Fruit fly (Drosophila melanogaster) whole organism, embryonic: ENCODE measurements around the gene red.
A peak's percentile ranks its signal among the peaks of the same experiment; 100 is the strongest.

Experiments used
- Adf1 ChIP-seq: fragments of 200-800 bp; sonication (Bioruptor generic); IDR thresholded peaks from 2 replicates; pipeline ENCODE4 v1.3.6; 2022; ENCODE audit warnings: missing biosample characterization, missing genetic modification characterization
- BEAF-32 ChIP-seq: fragments of 200-800 bp; sonication (Bioruptor generic); optimal IDR thresholded peaks from 3 replicates; lab custom pipeline; 2017; ENCODE audit warnings: missing biosample characterization, missing genetic modification characterization, mild to moderate bottlenecking, moderate library complexity, missing genetic modification reagents
- CG10321 ChIP-seq: fragments of 200-800 bp; sonication (Bioruptor generic); IDR thresholded peaks from 2 replicates; pipeline ENCODE4 v1.3.6; 2022; ENCODE audit warnings: missing biosample characterization, missing genetic modification characterization
- CG10565 ChIP-seq: fragments of 200-800 bp; sonication (Bioruptor generic); optimal IDR thresholded peaks from 3 replicates; lab custom pipeline; 2016; ENCODE audit warnings: missing biosample characterization, mild to moderate bottlenecking, missing genetic modification characterization
- CG1529 ChIP-seq: fragments of 200-800 bp; sonication (Bioruptor generic); optimal IDR thresholded peaks from 3 replicates; lab custom pipeline; 2018; ENCODE audit warnings: missing biosample characterization, missing genetic modification characterization
- CG1603 ChIP-seq: fragments of 200-800 bp; sonication (Bioruptor generic); optimal IDR thresholded peaks from 2 replicates; lab custom pipeline; 2019; ENCODE audit warnings: missing biosample characterization, mild to moderate bottlenecking, missing genetic modification characterization, moderate library complexity
- CG16815 ChIP-seq: fragments of 200-800 bp; sonication (Bioruptor generic); optimal IDR thresholded peaks from 3 replicates; lab custom pipeline; 2017; ENCODE audit warnings: missing biosample characterization, mild to moderate bottlenecking, missing genetic modification characterization
- CG17361 ChIP-seq: fragments of 200-800 bp; sonication (Bioruptor generic); IDR thresholded peaks from 3 replicates; pipeline ENCODE4 v1.3.6; 2022; ENCODE audit warnings: missing biosample characterization, missing genetic modification characterization
- CG34422 ChIP-seq: fragments of 200-800 bp; sonication (Bioruptor generic); IDR thresholded peaks from 3 replicates; pipeline ENCODE4 v1.3.6; 2022; ENCODE audit warnings: missing biosample characterization, missing genetic modification characterization
- CG3847 ChIP-seq: fragments of 200-800 bp; sonication (Bioruptor generic); IDR thresholded peaks from 2 replicates; pipeline ENCODE4 v1.3.6; 2022; ENCODE audit warnings: missing biosample characterization, missing genetic modification characterization
- CG42726 ChIP-seq: fragments of 200-800 bp; sonication (Bioruptor generic); IDR thresholded peaks from 2 replicates; pipeline ENCODE4 v1.3.6; 2022; ENCODE audit warnings: missing biosample characterization, missing genetic modification characterization; ENCODE audit not compliant: partially characterized antibody
- CG43689 ChIP-seq: fragments of 200-800 bp; sonication (Bioruptor generic); IDR thresholded peaks from 2 replicates; pipeline ENCODE4 v1.3.6; 2022; ENCODE audit warnings: missing biosample characterization, missing genetic modification characterization
- CG4404 ChIP-seq: fragments of 200-800 bp; sonication (Bioruptor generic); IDR thresholded peaks from 2 replicates; pipeline ENCODE4 v1.3.6; 2022; ENCODE audit warnings: missing biosample characterization, missing genetic modification characterization
- CG4820 ChIP-seq: fragments of 200-800 bp; sonication (Bioruptor generic); optimal IDR thresholded peaks from 3 replicates; lab custom pipeline; 2016; ENCODE audit warnings: missing biosample characterization, missing genetic modification characterization
- CG5245 ChIP-seq: fragments of 200-800 bp; sonication (Bioruptor generic); optimal IDR thresholded peaks from 3 replicates; lab custom pipeline; 2016; ENCODE audit warnings: missing biosample characterization, missing genetic modification characterization
- CG6689 ChIP-seq: fragments of 200-800 bp; sonication (Bioruptor generic); IDR thresholded peaks from 2 replicates; pipeline ENCODE4 v1.3.6; 2022; ENCODE audit warnings: missing biosample characterization, missing genetic modification characterization
- CG6813 ChIP-seq: fragments of 200-800 bp; sonication (Bioruptor generic); optimal IDR thresholded peaks from 2 replicates; lab custom pipeline; 2017; ENCODE audit warnings: missing biosample characterization, missing genetic modification characterization, mild to moderate bottlenecking, moderate library complexity, missing genetic modification reagents
- CG9609 ChIP-seq: fragments of 200-800 bp; sonication (Bioruptor generic); optimal IDR thresholded peaks from 3 replicates; lab custom pipeline; 2016; ENCODE audit warnings: missing biosample characterization, missing genetic modification characterization
- CoRest ChIP-seq: fragments of 200-800 bp; sonication (Bioruptor generic); optimal IDR thresholded peaks from 3 replicates; lab custom pipeline; 2018; ENCODE audit warnings: missing biosample characterization, mild to moderate bottlenecking, missing genetic modification characterization, moderate library complexity
- Eip74EF ChIP-seq, 2 experiments: fragments of 200-800 bp in 1 of 2; fragments of >200 bp in 1 of 2; sonication (Bioruptor generic) in 1 of 2; optimal IDR thresholded peaks; 2 replicates each; lab custom pipeline; 2017 to 2019; ENCODE audit warnings: missing biosample characterization in 2 of 2, missing genetic modification characterization in 2 of 2, mild to moderate bottlenecking in 1 of 2, moderate library complexity in 1 of 2
- Fer2 ChIP-seq: fragments of 200-800 bp; sonication (Bioruptor generic); optimal IDR thresholded peaks from 2 replicates; lab custom pipeline; 2018; ENCODE audit warnings: missing biosample characterization, mild to moderate bottlenecking, missing genetic modification characterization, moderate library complexity
- Gug ChIP-seq: fragments of 200-800 bp; sonication (Bioruptor generic); IDR thresholded peaks from 4 replicates; pipeline ENCODE4 v1.3.6; 2022; ENCODE audit warnings: missing biosample characterization, missing genetic modification characterization
- Hr3 ChIP-seq: fragments of 200-800 bp; sonication (Bioruptor generic); optimal IDR thresholded peaks from 3 replicates; lab custom pipeline; 2016; ENCODE audit warnings: missing biosample characterization, missing genetic modification characterization
- MTF-1 ChIP-seq: fragments of 200-800 bp; sonication (Bioruptor generic); optimal IDR thresholded peaks from 2 replicates; lab custom pipeline; 2018; ENCODE audit warnings: missing biosample characterization, mild to moderate bottlenecking, missing genetic modification characterization, borderline replicate concordance
- Mad ChIP-seq: fragments of 200-800 bp; sonication (Bioruptor generic); optimal IDR thresholded peaks from 2 replicates; lab custom pipeline; 2016; ENCODE audit warnings: missing biosample characterization, missing genetic modification characterization
- Mrtf ChIP-seq: fragments of 200-800 bp; sonication (Bioruptor generic); IDR thresholded peaks from 3 replicates; pipeline ENCODE4 v1.3.6; 2022; ENCODE audit warnings: missing biosample characterization, missing genetic modification characterization
- Nf-YA ChIP-seq: fragments of 200-800 bp; sonication (Bioruptor generic); IDR thresholded peaks from 2 replicates; pipeline ENCODE4 v1.3.6; 2022; ENCODE audit warnings: missing biosample characterization, missing genetic modification characterization
- Pdp1 ChIP-seq, 2 experiments: fragments of 200-800 bp; sonication (Bioruptor generic); optimal IDR thresholded peaks; 3 replicates each; lab custom pipeline; 2016; ENCODE audit warnings: missing biosample characterization in 2 of 2, missing genetic modification characterization in 2 of 2, mild to moderate bottlenecking in 1 of 2, moderate library complexity in 1 of 2
- Sry-β ChIP-seq: fragments of 200-800 bp; sonication (Bioruptor generic); optimal IDR thresholded peaks from 2 replicates; lab custom pipeline; 2018; ENCODE audit warnings: missing biosample characterization, mild to moderate bottlenecking, missing genetic modification characterization, moderate library complexity
- YL-1 ChIP-seq: fragments of 200-800 bp; sonication (Bioruptor generic); optimal IDR thresholded peaks from 3 replicates; lab custom pipeline; 2017; ENCODE audit warnings: missing biosample characterization, mild to moderate bottlenecking, missing genetic modification characterization
- bigmax ChIP-seq: fragments of 200-800 bp; sonication (Bioruptor generic); optimal IDR thresholded peaks from 2 replicates; lab custom pipeline; 2018; ENCODE audit warnings: missing biosample characterization, mild to moderate bottlenecking, missing genetic modification characterization
- croc ChIP-seq: fragments of 200-800 bp; sonication (Bioruptor generic); conservative IDR thresholded peaks from 3 replicates; pipeline ENCODE4 v1.3.6; 2022; ENCODE audit warnings: missing biosample characterization, missing genetic modification characterization
- da ChIP-seq: fragments of 200-800 bp; sonication (Bioruptor generic); optimal IDR thresholded peaks from 2 replicates; lab custom pipeline; 2016; ENCODE audit warnings: missing biosample characterization, missing genetic modification characterization
- dmrt99B ChIP-seq: fragments of 200-800 bp; sonication (Bioruptor generic); optimal IDR thresholded peaks from 2 replicates; lab custom pipeline; 2018; ENCODE audit warnings: missing biosample characterization, mild to moderate bottlenecking, missing genetic modification characterization, moderate library complexity
- dpn ChIP-seq, 2 experiments: fragments of 200-800 bp; sonication (Bioruptor generic); optimal IDR thresholded peaks; 3 replicates each; lab custom pipeline; 2016; ENCODE audit warnings: missing biosample characterization in 2 of 2, missing genetic modification characterization in 2 of 2
- fd3F ChIP-seq: fragments of 200-800 bp; sonication (Bioruptor generic); optimal IDR thresholded peaks from 2 replicates; lab custom pipeline; 2018; ENCODE audit warnings: missing biosample characterization, mild to moderate bottlenecking, missing genetic modification characterization, moderate library complexity
- gcm ChIP-seq: fragments of 200-800 bp; sonication (Bioruptor generic); optimal IDR thresholded peaks from 2 replicates; lab custom pipeline; 2019; ENCODE audit warnings: missing biosample characterization, mild to moderate bottlenecking, missing genetic modification characterization, moderate library complexity
- nerfin-1 ChIP-seq: fragments of 200-800 bp; sonication (Bioruptor generic); optimal IDR thresholded peaks from 3 replicates; lab custom pipeline; 2019; ENCODE audit warnings: missing biosample characterization, mild to moderate bottlenecking, missing genetic modification characterization, moderate library complexity
- oc ChIP-seq: fragments of 200-800 bp; sonication (Bioruptor generic); optimal IDR thresholded peaks from 2 replicates; lab custom pipeline; 2018; ENCODE audit warnings: missing biosample characterization, mild to moderate bottlenecking, missing genetic modification characterization, moderate library complexity
- peb ChIP-seq: fragments of 200-800 bp; sonication (Bioruptor generic); IDR thresholded peaks from 2 replicates; pipeline ENCODE4 v1.3.6; 2022; ENCODE audit warnings: missing biosample characterization, missing genetic modification characterization
- phol ChIP-seq: fragments of 200-800 bp; sonication (Bioruptor generic); optimal IDR thresholded peaks from 3 replicates; lab custom pipeline; 2018; ENCODE audit warnings: missing biosample characterization, mild to moderate bottlenecking, missing genetic modification characterization, moderate library complexity
- repo ChIP-seq: fragments of 200-800 bp; sonication (Bioruptor generic); optimal IDR thresholded peaks from 2 replicates; lab custom pipeline; 2016; ENCODE audit warnings: missing biosample characterization, missing genetic modification characterization
- run ChIP-seq: fragments of 200-800 bp; sonication (Bioruptor generic); optimal IDR thresholded peaks from 3 replicates; lab custom pipeline; 2018; ENCODE audit warnings: missing biosample characterization, mild to moderate bottlenecking, missing genetic modification characterization
- sc ChIP-seq, 3 experiments: fragments of >200 bp in 2 of 3; fragments of 200-800 bp in 1 of 3; sonication (Bioruptor generic) in 1 of 3; optimal IDR thresholded peaks; 2 replicates in 2 of 3; 3 replicates in 1 of 3; lab custom pipeline; 2017; ENCODE audit warnings: mild to moderate bottlenecking in 1 of 3, missing biosample characterization in 1 of 3, missing genetic modification characterization in 1 of 3, missing genetic modification reagents in 1 of 3
- sr ChIP-seq: fragments of 200-800 bp; sonication (Bioruptor generic); IDR thresholded peaks from 3 replicates; pipeline ENCODE4 v1.3.6; 2022; ENCODE audit warnings: missing biosample characterization, missing genetic modification characterization
- tap ChIP-seq: fragments of 200-800 bp; optimal IDR thresholded peaks from 3 replicates; lab custom pipeline; 2019; ENCODE audit warnings: missing biosample characterization, mild to moderate bottlenecking, missing genetic modification characterization, moderate library complexity
- ttk ChIP-seq: fragments of 200-800 bp; sonication (Bioruptor generic); IDR thresholded peaks from 2 replicates; pipeline ENCODE4 v2.1.2; 2022; ENCODE audit warnings: missing biosample characterization, missing genetic modification characterization
- twi ChIP-seq: fragments of 200-800 bp; optimal IDR thresholded peaks from 2 replicates; lab custom pipeline; 2019; ENCODE audit warnings: missing biosample characterization, mild to moderate bottlenecking, missing genetic modification characterization, moderate library complexity
- tx ChIP-seq: fragments of 200-800 bp; sonication (Bioruptor generic); optimal IDR thresholded peaks from 2 replicates; lab custom pipeline; 2016; ENCODE audit warnings: missing biosample characterization, missing genetic modification characterization
- zf30C ChIP-seq: fragments of 200-800 bp; sonication (Bioruptor generic); optimal IDR thresholded peaks from 3 replicates; lab custom pipeline; 2018; ENCODE audit warnings: missing biosample characterization, mild to moderate bottlenecking, missing genetic modification characterization

Gene red

dm6 chr3R:14308801-14309217, 19.9 kb downstream of the red start, which contains the start of gene Polr2I (continued):
- TF ChIP-seq CG43689 (GFP tag; lab: Robert Waterston, UW) = no peak
- TF ChIP-seq CG3847 = no peak; the same call in 1 of the 2 replicates
- no peak for TF ChIP-seq Nf-YA (GFP tag; lab: Robert Waterston, UW)
- no peak for TF ChIP-seq Sry-β (GFP tag; lab: Kevin White, UChicago)
- peak; percentile 54 for TF ChIP-seq Hr3 (GFP tag; lab: Kevin White, UChicago)
- TF ChIP-seq ttk = no peak
- 0 out of 2 replicates have a peak, but pooled peaks have one; percentile 25 for TF ChIP-seq CG42726
- TF ChIP-seq nerfin-1 (tag; lab: Kevin White, UChicago) = no peak
- TF ChIP-seq CG34422 (GFP tag; lab: Robert Waterston, UW) = peak; percentile 59; the same call in 1 of the 3 replicates
- no peak for TF ChIP-seq tx (GFP tag; lab: Kevin White, UChicago)
- peak; percentile 31 for TF ChIP-seq CG4820
- TF ChIP-seq sc (optimal IDR thresholded peaks at IDR 0.05; lab: Kevin White, UChicago) = no peak
- TF ChIP-seq sc (GFP tag; optimal IDR thresholded peaks at IDR 0.05; lab: Kevin White, UChicago) = no peak
- no peak for TF ChIP-seq CG5245
- TF ChIP-seq dmrt99B (tag; lab: Kevin White, UChicago) = no peak
- peak; percentile 11 for TF ChIP-seq fd3F (GFP tag; lab: Kevin White, UChicago)
- peak; percentile 16 for TF ChIP-seq CG16815 (GFP tag; lab: Kevin White, UChicago)
- no peak for TF ChIP-seq da (GFP tag; lab: Kevin White, UChicago)
- TF ChIP-seq CG10321 (GFP tag; lab: Robert Waterston, UW) = no peak
- no peak for TF ChIP-seq CG1529 (GFP tag; lab: Kevin White, UChicago)
- no peak for TF ChIP-seq CG9609 (GFP tag; lab: Kevin White, UChicago)
- TF ChIP-seq Fer2 = no peak
- TF ChIP-seq Adf1 = no peak; the same call in 1 of the 2 replicates
- peak; percentile 81 for TF ChIP-seq CG17361 (GFP tag; lab: Robert Waterston, UW)
- TF ChIP-seq oc = no peak
- no peak for TF ChIP-seq CG6813
- TF ChIP-seq gcm (GFP tag; lab: Kevin White, UChicago) = no peak
- TF ChIP-seq bigmax = no peak
- peak; percentile 76 for TF ChIP-seq phol (tag; lab: Kevin White, UChicago)
- TF ChIP-seq Eip74EF (GFP tag; optimal IDR thresholded peaks at IDR 0.05; lab: Kevin White, UChicago) = no peak
- no peak for TF ChIP-seq CG1603 (tag; lab: Kevin White, UChicago)
- TF ChIP-seq croc (GFP tag; lab: Robert Waterston, UW) = no peak
- no peak for TF ChIP-seq Mrtf (GFP tag; lab: Robert Waterston, UW)
- TF ChIP-seq run (tag; lab: Kevin White, UChicago) = no peak
- no peak for TF ChIP-seq repo (GFP tag; lab: Kevin White, UChicago)
- TF ChIP-seq peb (GFP tag; lab: Robert Waterston, UW) = no peak
- no peak for TF ChIP-seq YL-1 (GFP tag; lab: Kevin White, UChicago)
- peak; percentile 15 for TF ChIP-seq twi (tag; lab: Kevin White, UChicago)
- peak; percentile 12 for TF ChIP-seq Mad
- peak; percentile 42 for TF ChIP-seq CG6689 (GFP tag; lab: Robert Waterston, UW)
- no peak for TF ChIP-seq MTF-1 (GFP tag; lab: Kevin White, UChicago)
- no peak for TF ChIP-seq Gug
- no peak for TF ChIP-seq sr (GFP tag; lab: Robert Waterston, UW)
- no peak for TF ChIP-seq CG10565 (GFP tag; lab: Kevin White, UChicago)
- TF ChIP-seq CoRest (tag; lab: Kevin White, UChicago) = peak; percentile 75
- TF ChIP-seq tap (tag; lab: Kevin White, UChicago) = no peak
- TF ChIP-seq BEAF-32 = peak; percentile 30
- no peak for TF ChIP-seq zf30C (GFP tag; lab: Kevin White, UChicago)
- TF ChIP-seq dpn (GFP tag; optimal IDR thresholded peaks at IDR 0.05; lab: Kevin White, UChicago) = peak in 1 of 2 experiments; percentile 10
- TF ChIP-seq CG4404 (GFP tag; lab: Robert Waterston, UW) = 0 out of 2 replicates have a peak, but pooled peaks have one; percentile 14
- TF ChIP-seq Pdp1 (GFP tag; optimal IDR thresholded peaks at IDR 0.05; lab: Kevin White, UChicago) = no peak
